Fruit fly (Drosophila melanogaster): ENCODE data around the gene tral.

dm6 chr3L:12559273-12559672 lies 44.4 kb downstream of the tral start:
- TF ChIP-seq GATAd (GFP tag; optimal IDR thresholded peaks at IDR 0.05) (no peak), usp (GFP tag; optimal IDR thresholded peaks at IDR 0.05) (no peak), Myc (optimal IDR thresholded peaks at IDR 0.05) (no peak)
